Worm (Caenorhabditis elegans) whole organism, early embryonic: ENCODE measurements around the gene clec-148.

Experiments used
- B0310.2 ChIP-seq: sonication (generic microtip); optimal IDR thresholded peaks from 2 replicates; lab custom pipeline; 2016; ENCODE audit warnings: mild to moderate bottlenecking, missing genetic modification characterization, missing compliant biosample characterization
- F13C5.2 ChIP-seq: sonication (generic microtip); optimal IDR thresholded peaks from 2 replicates; lab custom pipeline; 2017; ENCODE audit warnings: mild to moderate bottlenecking, missing genetic modification characterization, inconsistent platforms, missing compliant biosample characterization
- aly-1 ChIP-seq: sonication (generic microtip); optimal IDR thresholded peaks from 2 replicates; lab custom pipeline; 2016; ENCODE audit warnings: missing genetic modification characterization, missing compliant biosample characterization
- ama-1 ChIP-seq: fragments of 150-350 bp; optimal IDR thresholded peaks from 2 replicates; lab custom pipeline; 2014
- ceh-13 ChIP-seq: fragments of 200-800 bp; sonication (Bioruptor generic); optimal IDR thresholded peaks from 2 replicates; lab custom pipeline; 2018; ENCODE audit warnings: mild to moderate bottlenecking, missing genetic modification characterization, missing compliant biosample characterization
- flt-1 ChIP-seq: fragments of 200-800 bp; sonication (Bioruptor generic); IDR thresholded peaks from 2 replicates; pipeline ENCODE4 v1.3.6; 2022; ENCODE audit warnings: missing genetic modification characterization, missing compliant biosample characterization
- hnd-1 ChIP-seq: sonication (generic microtip); optimal IDR thresholded peaks from 2 replicates; lab custom pipeline; 2016; ENCODE audit warnings: missing genetic modification characterization, missing compliant biosample characterization
- pes-1 ChIP-seq: fragments of 200-800 bp; sonication (Bioruptor generic); IDR thresholded peaks from 2 replicates; pipeline ENCODE4 v1.3.6; 2022; ENCODE audit warnings: missing genetic modification reagents, missing genetic modification characterization, missing compliant biosample characterization
- scrt-1 ChIP-seq: fragments of 200-800 bp; sonication (Bioruptor generic); IDR thresholded peaks from 2 replicates; pipeline ENCODE4 v1.3.6; 2022; ENCODE audit warnings: missing genetic modification characterization, missing compliant biosample characterization
- sea-1 ChIP-seq: fragments of 200-800 bp; sonication (Bioruptor generic); conservative IDR thresholded peaks from 2 replicates; pipeline ENCODE4 v1.3.6; 2022; ENCODE audit warnings: missing genetic modification characterization, missing compliant biosample characterization
- tbx-11 ChIP-seq: fragments of 200-800 bp; sonication (Bioruptor generic); IDR thresholded peaks from 2 replicates; pipeline ENCODE4 v1.3.6; 2022; ENCODE audit warnings: missing genetic modification characterization, missing compliant biosample characterization

DNA sequence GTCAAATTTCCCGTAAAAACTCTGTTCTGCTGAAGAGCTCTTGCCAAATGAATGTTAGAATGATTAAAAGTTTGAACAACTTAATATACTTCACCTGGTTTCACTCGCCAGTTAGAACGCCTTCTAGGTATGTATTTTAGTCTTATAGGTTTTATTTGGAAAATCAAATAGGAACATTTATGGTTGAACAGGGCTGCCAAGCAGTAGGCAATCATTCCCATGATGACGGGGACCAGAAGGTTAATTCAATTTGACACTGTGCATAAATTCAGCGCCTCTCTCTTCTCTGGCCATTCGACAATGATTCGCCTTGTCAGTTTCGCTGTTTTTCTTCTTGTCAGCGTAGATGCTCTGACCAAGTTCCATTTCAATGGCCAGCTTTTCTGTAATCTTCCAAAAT is 6.4 kb upstream of the clec-148 start, which contains the start of gene F40G9.15:
- TF ChIP-seq ama-1 (lab: Kevin White, UChicago) (no peak), flt-1 (GFP tag; lab: Robert Waterston, UW) (no peak), aly-1 (no peak), scrt-1 (GFP tag; lab: Robert Waterston, UW) (no peak), F13C5.2 (tag; lab: Kevin White, UChicago) (no peak), sea-1 (GFP tag; lab: Robert Waterston, UW) (no peak), hnd-1 (tag; lab: Kevin White, UChicago) (no peak), B0310.2 (tag; lab: Kevin White, UChicago) (no peak), pes-1 (GFP tag; lab: Robert Waterston, UW) (no peak), tbx-11 (GFP tag; lab: Robert Waterston, UW) (no peak), ceh-13 (GFP tag; lab: Kevin White, UChicago) (peak; percentile 12)
